Comparison of ENCODE assay signal across 5 fruit fly cellular contexts in genomic region chr3L:2781991-2782677, dm6.
TF ChIP-seq lines count a peak whose summit lies in the region.

Pgant6 (plus strand) TSS chr3L:2782255.

- TF ChIP-seq CTCF in whole organism, embryonic (GFP tag; optimal IDR thresholded peaks at IDR 0.05; lab: Kevin White, UChicago) = peak; percentile 3

TF ChIP-seq in whole organism, adult, 20 proteins besides CTCF, POLR2A, EP300 and RAD21 (continues in another document):
- TF ChIP-seq CG1620 (GFP tag; optimal IDR thresholded peaks at IDR 0.05; lab: Kevin White, UChicago) (no peak), CG11617 (GFP tag; optimal IDR thresholded peaks at IDR 0.05; lab: Kevin White, UChicago) (no peak), CG5204 (GFP tag; optimal IDR thresholded peaks at IDR 0.05; lab: Kevin White, UChicago) (no peak), tj (GFP tag; optimal IDR thresholded peaks at IDR 0.05; lab: Kevin White, UChicago) (peak; percentile 16), cnc (optimal IDR thresholded peaks at IDR 0.05; lab: Kevin White, UChicago) (no peak), bab1 (GFP tag; optimal IDR thresholded peaks at IDR 0.05; lab: Kevin White, UChicago) (peak; percentile 27), CG14711 (tag; optimal IDR thresholded peaks at IDR 0.05; lab: Kevin White, UChicago) (peak; percentile 51), toe (GFP tag; optimal IDR thresholded peaks at IDR 0.05; lab: Kevin White, UChicago) (no peak), kay (GFP tag; lab: Kevin White, UChicago; ENCODE audit: borderline replicate concordance) (no peak), CG12768 (GFP tag; optimal IDR thresholded peaks at IDR 0.05; lab: Kevin White, UChicago) (no peak), CG33017 (tag; optimal IDR thresholded peaks at IDR 0.05; lab: Kevin White, UChicago) (no peak), Crg-1 (GFP tag; optimal IDR thresholded peaks at IDR 0.05; lab: Kevin White, UChicago) (no peak), CG7101 (tag; optimal IDR thresholded peaks at IDR 0.05; lab: Kevin White, UChicago) (no peak), ovo (GFP tag; optimal IDR thresholded peaks at IDR 0.05; lab: Kevin White, UChicago) (no peak), Clk (GFP tag; optimal IDR thresholded peaks at IDR 0.05; lab: Kevin White, UChicago) (no peak), CG7045 (GFP tag; optimal IDR thresholded peaks at IDR 0.05; lab: Kevin White, UChicago) (no peak), Mnt (GFP tag; optimal IDR thresholded peaks at IDR 0.05; lab: Kevin White, UChicago) (peak; percentile 27), pad (GFP tag; optimal IDR thresholded peaks at IDR 0.05; lab: Kevin White, UChicago) (no peak), cic (GFP tag; optimal IDR thresholded peaks at IDR 0.05; lab: Kevin White, UChicago) (peak; percentile 46)

TF ChIP-seq in whole organism, embryonic, 481 proteins besides CTCF, POLR2A, EP300 and RAD21 (continues in another document):
- TF ChIP-seq Bgb (GFP tag; IDR thresholded peaks at IDR 0.05; lab: Robert Waterston, UW; ENCODE audit: partially characterized antibody) = 0 out of 2 replicates have a peak, but pooled peaks have one; percentile 29
- TF ChIP-seq sisA (GFP tag; IDR thresholded peaks at IDR 0.05; lab: Robert Waterston, UW) = 0 out of 2 replicates have a peak, but pooled peaks have one; percentile 7
- TF ChIP-seq Sin3A (optimal IDR thresholded peaks at IDR 0.05; lab: Kevin White, UChicago) = peak; percentile 25
- TF ChIP-seq Dp (GFP tag; optimal IDR thresholded peaks at IDR 0.05; lab: Kevin White, UChicago) = peak; percentile 52
- TF ChIP-seq YL-1 (GFP tag; optimal IDR thresholded peaks at IDR 0.05; lab: Kevin White, UChicago) = peak; percentile 1
- TF ChIP-seq CG9932 (GFP tag; IDR thresholded peaks at IDR 0.05; lab: Robert Waterston, UW) = peak; percentile 52
- no peak for TF ChIP-seq Side (GFP tag; optimal IDR thresholded peaks at IDR 0.05; lab: Kevin White, UChicago)
- no peak for TF ChIP-seq oc (tag; optimal IDR thresholded peaks at IDR 0.05; lab: Kevin White, UChicago)
- peak in 1 of 2 experiments; percentile 36 for TF ChIP-seq tll (GFP tag; optimal IDR thresholded peaks at IDR 0.05; lab: Kevin White, UChicago)
- no peak for TF ChIP-seq CG1647 (GFP tag; optimal IDR thresholded peaks at IDR 0.05; lab: Kevin White, UChicago)
- TF ChIP-seq grau (tag; optimal IDR thresholded peaks at IDR 0.05; lab: Kevin White, UChicago) = peak; percentile 24
- TF ChIP-seq sens (GFP tag; lab: Kevin White, UChicago) = peak; percentile 85
- TF ChIP-seq crp (GFP tag; optimal IDR thresholded peaks at IDR 0.05; lab: Kevin White, UChicago) = peak; percentile 76 to 96
- peak; percentile 5 for TF ChIP-seq CG9817 (tag; optimal IDR thresholded peaks at IDR 0.05; lab: Kevin White, UChicago)
- TF ChIP-seq pan (optimal IDR thresholded peaks at IDR 0.05; lab: Kevin White, UChicago) = no peak
- peak in 1 of 2 experiments; percentile 22 for TF ChIP-seq pan (GFP tag; optimal IDR thresholded peaks at IDR 0.05 in 1 of 2, IDR thresholded peaks at IDR 0.05 in 1 of 2)
- no peak for TF ChIP-seq HLHmδ (GFP tag; optimal IDR thresholded peaks at IDR 0.05; lab: Kevin White, UChicago)
- TF ChIP-seq Ets97D (GFP tag; optimal IDR thresholded peaks at IDR 0.05; lab: Kevin White, UChicago) = peak; percentile 33

TF ChIP-seq in whole organism, prepupa, 60 proteins besides CTCF, POLR2A, EP300 and RAD21:
- TF ChIP-seq fd59A (GFP tag; optimal IDR thresholded peaks at IDR 0.05; lab: Kevin White, UChicago) (no peak), CG8119 (GFP tag; IDR thresholded peaks at IDR 0.05; lab: Robert Waterston, UW) (no peak), CG34406 (GFP tag; optimal IDR thresholded peaks at IDR 0.05; lab: Kevin White, UChicago) (no peak), esn (GFP tag; optimal IDR thresholded peaks at IDR 0.05; lab: Kevin White, UChicago) (peak; percentile 18), CG3032 (tag; optimal IDR thresholded peaks at IDR 0.05; lab: Kevin White, UChicago) (peak; percentile 18), CG31627 (GFP tag; optimal IDR thresholded peaks at IDR 0.05; lab: Kevin White, UChicago) (peak; percentile 7), Ets96B (tag; optimal IDR thresholded peaks at IDR 0.05; lab: Kevin White, UChicago) (no peak), lz (GFP tag; optimal IDR thresholded peaks at IDR 0.05; lab: Kevin White, UChicago) (peak; percentile 2), vri (GFP tag; optimal IDR thresholded peaks at IDR 0.05; lab: Kevin White, UChicago) (peak; percentile 62)

TF ChIP-seq in whole organism, pupa, 21 proteins besides CTCF, POLR2A, EP300 and RAD21:
- TF ChIP-seq CG34367 (tag; optimal IDR thresholded peaks at IDR 0.05; lab: Kevin White, UChicago) = no peak
- TF ChIP-seq EcR (GFP tag; optimal IDR thresholded peaks at IDR 0.05; lab: Kevin White, UChicago) = no peak
- no peak for TF ChIP-seq CG14655 (GFP tag; optimal IDR thresholded peaks at IDR 0.05; lab: Kevin White, UChicago)
- no peak for TF ChIP-seq Pif1B (GFP tag; optimal IDR thresholded peaks at IDR 0.05; lab: Kevin White, UChicago)
- TF ChIP-seq Ets98B (GFP tag; IDR thresholded peaks at IDR 0.05; lab: Robert Waterston, UW) = no peak
- peak; percentile 37; the same call in 1 of the 3 replicates for TF ChIP-seq CG4496 (GFP tag; IDR thresholded peaks at IDR 0.05; lab: Robert Waterston, UW)
TF ChIP-seq in whole organism, pupa: peak in this region for 1.

TF ChIP-seq in whole organism, wandering third instar larva, 38 proteins besides CTCF, POLR2A, EP300 and RAD21:
- TF ChIP-seq woc (GFP tag; optimal IDR thresholded peaks at IDR 0.05; lab: Kevin White, UChicago) = no peak
- no peak for TF ChIP-seq h (GFP tag; optimal IDR thresholded peaks at IDR 0.05; lab: Kevin White, UChicago)
- TF ChIP-seq ey (GFP tag; optimal IDR thresholded peaks at IDR 0.05; lab: Kevin White, UChicago) = peak; percentile 18
- peak; percentile 35 for TF ChIP-seq HLH106 (tag; optimal IDR thresholded peaks at IDR 0.05; lab: Kevin White, UChicago)
- no peak for TF ChIP-seq jim (GFP tag; optimal IDR thresholded peaks at IDR 0.05; lab: Kevin White, UChicago)
- TF ChIP-seq Myc (optimal IDR thresholded peaks at IDR 0.05; lab: Kevin White, UChicago) = peak; percentile 35
- no peak for TF ChIP-seq Hr78 (GFP tag; optimal IDR thresholded peaks at IDR 0.05; lab: Kevin White, UChicago)
- no peak for TF ChIP-seq Rel (GFP tag; optimal IDR thresholded peaks at IDR 0.05; lab: Kevin White, UChicago)
- peak; percentile 43 for TF ChIP-seq Rel (tag; optimal IDR thresholded peaks at IDR 0.05; lab: Kevin White, UChicago)
- TF ChIP-seq CrebA (GFP tag; optimal IDR thresholded peaks at IDR 0.05; lab: Kevin White, UChicago; ENCODE audit: borderline replicate concordance) = no peak
- no peak for TF ChIP-seq Jra (GFP tag; optimal IDR thresholded peaks at IDR 0.05; lab: Kevin White, UChicago)
- TF ChIP-seq sage (GFP tag; optimal IDR thresholded peaks at IDR 0.05; lab: Kevin White, UChicago) = no peak
- TF ChIP-seq pan (optimal IDR thresholded peaks at IDR 0.05; lab: Kevin White, UChicago) = no peak
- no peak for TF ChIP-seq dmrt93B (GFP tag; optimal IDR thresholded peaks at IDR 0.05; lab: Kevin White, UChicago)
- no peak for TF ChIP-seq Mio (GFP tag; optimal IDR thresholded peaks at IDR 0.05; lab: Kevin White, UChicago)
- TF ChIP-seq Dif (GFP tag; optimal IDR thresholded peaks at IDR 0.05; lab: Kevin White, UChicago; ENCODE audit: partially characterized antibody) = no peak
- TF ChIP-seq tai (GFP tag; optimal IDR thresholded peaks at IDR 0.05; lab: Kevin White, UChicago) = no peak
- TF ChIP-seq dl (GFP tag; optimal IDR thresholded peaks at IDR 0.05; lab: Kevin White, UChicago; ENCODE audit: insufficient read depth in 1 of 2, partially characterized antibody in 2 of 2) = no peak
- peak; percentile 49 for TF ChIP-seq Hr83 (GFP tag; optimal IDR thresholded peaks at IDR 0.05; lab: Kevin White, UChicago; ENCODE audit: poor library complexity, severe bottlenecking)
- no peak for TF ChIP-seq CG32264 (GFP tag; optimal IDR thresholded peaks at IDR 0.05; lab: Kevin White, UChicago)
- no peak for TF ChIP-seq dsf (GFP tag; optimal IDR thresholded peaks at IDR 0.05; lab: Kevin White, UChicago; ENCODE audit: borderline replicate concordance)
